Fruit fly (Drosophila melanogaster) whole organism, adult: ENCODE data around the gene Elo68beta.

Experiments
- CG1620 ChIP-seq: fragments of 200-800 bp; sonication (Bioruptor generic); optimal IDR thresholded peaks from 2 replicates; lab custom pipeline; 2016; ENCODE audit warnings: missing biosample characterization, missing genetic modification characterization
- CG33017 ChIP-seq: fragments of 200-800 bp; sonication (Bioruptor generic); optimal IDR thresholded peaks from 2 replicates; lab custom pipeline; 2018; ENCODE audit warnings: missing biosample characterization, mild to moderate bottlenecking, missing genetic modification characterization, moderate library complexity
- CG7045 ChIP-seq: fragments of 200-800 bp; sonication (Bioruptor generic); optimal IDR thresholded peaks from 2 replicates; lab custom pipeline; 2017; ENCODE audit warnings: missing biosample characterization, mild to moderate bottlenecking, missing genetic modification characterization
- Clk ChIP-seq: fragments of 200-800 bp; sonication (Bioruptor generic); optimal IDR thresholded peaks from 2 replicates; lab custom pipeline; 2017; ENCODE audit warnings: missing biosample characterization, missing genetic modification characterization
- Mnt ChIP-seq: fragments of 200-800 bp; sonication (Bioruptor generic); optimal IDR thresholded peaks from 2 replicates; lab custom pipeline; 2016; ENCODE audit warnings: missing biosample characterization, mild to moderate bottlenecking, missing genetic modification characterization
- cic ChIP-seq: fragments of 200-800 bp; sonication (Bioruptor generic); optimal IDR thresholded peaks from 2 replicates; lab custom pipeline; 2017; ENCODE audit warnings: missing biosample characterization, mild to moderate bottlenecking, missing genetic modification characterization, moderate library complexity
- kay ChIP-seq: fragments of 200-800 bp; sonication (Bioruptor generic); peaks from one replicate; lab custom pipeline; 2016; ENCODE audit warnings: missing biosample characterization, missing genetic modification characterization, borderline replicate concordance
- ovo ChIP-seq: fragments of 200-800 bp; sonication (Bioruptor generic); optimal IDR thresholded peaks from 2 replicates; lab custom pipeline; 2016; ENCODE audit warnings: missing biosample characterization, missing genetic modification characterization
- tj ChIP-seq: fragments of 200-800 bp; sonication (Bioruptor generic); optimal IDR thresholded peaks from 3 replicates; lab custom pipeline; 2017; ENCODE audit warnings: missing biosample characterization, mild to moderate bottlenecking, missing genetic modification characterization, moderate library complexity
- toe ChIP-seq: fragments of 200-800 bp; sonication (Bioruptor generic); optimal IDR thresholded peaks from 2 replicates; lab custom pipeline; 2016; ENCODE audit warnings: missing biosample characterization, missing genetic modification characterization

dm6 chr3L:11062441-11062840 is 39.1 kb downstream of the Elo68beta start, which contains the start of gene CG32069:
- TF ChIP-seq kay (GFP tag; lab: Kevin White, UChicago), result no peak
- TF ChIP-seq Clk (GFP tag; lab: Kevin White, UChicago), result no peak
- TF ChIP-seq CG1620 (GFP tag; lab: Kevin White, UChicago), result no peak
- no peak for TF ChIP-seq ovo (GFP tag; lab: Kevin White, UChicago)
- no peak for TF ChIP-seq toe (GFP tag; lab: Kevin White, UChicago)
- TF ChIP-seq CG7045 (GFP tag; lab: Kevin White, UChicago), result no peak
- no peak for TF ChIP-seq cic (GFP tag; lab: Kevin White, UChicago)
- TF ChIP-seq CG33017 (tag; lab: Kevin White, UChicago), result no peak
- TF ChIP-seq Mnt (GFP tag; lab: Kevin White, UChicago), result peak; percentile 1
- peak; percentile 11 for TF ChIP-seq tj (GFP tag; lab: Kevin White, UChicago)
